Worm (Caenorhabditis elegans) whole organism, L4 larva: ENCODE data around the gene col-69.

ENCODE experiments used
- F37D6.2 ChIP-seq: sonication (generic microtip); optimal IDR thresholded peaks from 2 replicates; lab custom pipeline; 2016; ENCODE audit warnings: mild to moderate bottlenecking, missing genetic modification characterization, missing compliant biosample characterization
- R02D3.7 ChIP-seq: fragments of 150-350 bp; sonication (generic microtip); optimal IDR thresholded peaks from 3 replicates; lab custom pipeline; 2014; ENCODE audit warnings: missing biosample characterization, missing genetic modification characterization
- T20F7.1 ChIP-seq: fragments of 200-800 bp; sonication (Bioruptor generic); optimal IDR thresholded peaks from 2 replicates; lab custom pipeline; 2018; ENCODE audit warnings: mild to moderate bottlenecking, missing genetic modification characterization, missing compliant biosample characterization
- T26A8.4 ChIP-seq: fragments of 200-800 bp; sonication (Bioruptor generic); IDR thresholded peaks from 2 replicates; pipeline ENCODE4 v1.3.6; 2022; ENCODE audit warnings: missing genetic modification characterization, missing compliant biosample characterization
- Y48G9A.11 ChIP-seq: fragments of 200-800 bp; sonication (Bioruptor generic); IDR thresholded peaks from 2 replicates; pipeline ENCODE4 v1.3.6; 2022; ENCODE audit warnings: missing genetic modification reagents, missing genetic modification characterization, missing compliant biosample characterization
- ZK337.2 ChIP-seq: fragments of 200-800 bp; sonication (Bioruptor generic); IDR thresholded peaks from 2 replicates; pipeline ENCODE4 v1.3.6; 2022; ENCODE audit warnings: missing genetic modification reagents, missing genetic modification characterization, missing compliant biosample characterization
- aha-1 ChIP-seq: fragments of 150-350 bp; peaks from one replicate; lab custom pipeline; 2014; ENCODE audit warnings: missing biosample characterization, missing genetic modification characterization
- ceh-20 ChIP-seq: fragments of 200-800 bp; sonication (Bioruptor generic); IDR thresholded peaks from 2 replicates; pipeline ENCODE4 v1.3.6; 2022; ENCODE audit warnings: missing genetic modification reagents, missing genetic modification characterization, missing compliant biosample characterization
- ces-1 ChIP-seq: fragments of 150-350 bp; sonication (generic microtip); optimal IDR thresholded peaks from 4 replicates; lab custom pipeline; 2014; ENCODE audit warnings: missing biosample characterization, missing genetic modification reagents, missing genetic modification characterization
- cey-2 ChIP-seq: sonication (generic microtip); optimal IDR thresholded peaks from 3 replicates; lab custom pipeline; 2017; ENCODE audit warnings: missing genetic modification characterization, mild to moderate bottlenecking, missing compliant biosample characterization, antibody characterized with exemption, borderline replicate concordance; ENCODE audit not compliant: insufficient read depth
- ctbp-1 ChIP-seq: fragments of 200-800 bp; sonication (Bioruptor generic); IDR thresholded peaks from 2 replicates; pipeline ENCODE4 v1.3.6; 2022; ENCODE audit warnings: missing genetic modification reagents, missing genetic modification characterization, missing compliant biosample characterization
- daf-16 ChIP-seq, 3 experiments: sonication (generic microtip); optimal IDR thresholded peaks; 2 replicates each; lab custom pipeline; 2016 to 2017; ENCODE audit warnings: missing genetic modification characterization in 3 of 3, missing genetic modification reagents in 3 of 3, mild to moderate bottlenecking in 2 of 3, missing compliant biosample characterization in 2 of 3, missing biosample characterization in 1 of 3, moderate library complexity in 1 of 3
- dpl-1 ChIP-seq: fragments of 150-350 bp; optimal IDR thresholded peaks from 2 replicates; lab custom pipeline; 2014; ENCODE audit warnings: missing biosample characterization, missing genetic modification reagents, missing genetic modification characterization
- duxl-1 ChIP-seq: sonication (generic microtip); optimal IDR thresholded peaks from 2 replicates; lab custom pipeline; 2016; ENCODE audit warnings: mild to moderate bottlenecking, missing genetic modification characterization, moderate library complexity, missing compliant biosample characterization; ENCODE audit not compliant: poor library complexity
- hlh-11 ChIP-seq: fragments of 200-800 bp; sonication (Bioruptor generic); optimal IDR thresholded peaks from 2 replicates; lab custom pipeline; 2018; ENCODE audit warnings: mild to moderate bottlenecking, missing genetic modification characterization, missing compliant biosample characterization
- jun-1 ChIP-seq: fragments of 150-350 bp; optimal IDR thresholded peaks from 2 replicates; lab custom pipeline; 2014; ENCODE audit warnings: missing biosample characterization, missing genetic modification reagents, missing genetic modification characterization
- lin-1 ChIP-seq: fragments of 200-800 bp; sonication (Bioruptor generic); IDR thresholded peaks from 2 replicates; pipeline ENCODE4 v1.3.6; 2022; ENCODE audit warnings: missing genetic modification reagents, missing genetic modification characterization, missing compliant biosample characterization
- lin-38 ChIP-seq: fragments of 200-800 bp; sonication (Bioruptor generic); IDR thresholded peaks from 2 replicates; pipeline ENCODE4 v1.3.6; 2022; ENCODE audit warnings: missing genetic modification reagents, missing genetic modification characterization, missing compliant biosample characterization
- lsy-2 ChIP-seq, 2 experiments: fragments of 150-350 bp in 1 of 2; sonication (generic microtip) in 1 of 2; optimal IDR thresholded peaks; 2 replicates each; lab custom pipeline; 2014 to 2017; ENCODE audit warnings: missing biosample characterization in 2 of 2, missing genetic modification characterization in 2 of 2
- madf-5 ChIP-seq, 2 experiments: fragments of 200-800 bp; sonication (Bioruptor generic); IDR thresholded peaks; 2 replicates each; pipeline ENCODE4 v1.3.6; 2022; ENCODE audit warnings: missing compliant biosample characterization in 2 of 2, missing genetic modification characterization in 2 of 2
- madf-9 ChIP-seq: fragments of 200-800 bp; sonication (Bioruptor generic); conservative IDR thresholded peaks from 2 replicates; pipeline ENCODE4 v1.3.6; 2022; ENCODE audit warnings: missing genetic modification reagents, missing genetic modification characterization, missing compliant biosample characterization
- mep-1 ChIP-seq: fragments of 150-350 bp; sonication (generic microtip); optimal IDR thresholded peaks from 3 replicates; lab custom pipeline; 2014; ENCODE audit warnings: missing biosample characterization, missing genetic modification characterization
- mxl-2 ChIP-seq: fragments of 200-800 bp; sonication (Bioruptor generic); conservative IDR thresholded peaks from 2 replicates; pipeline ENCODE4 v1.3.6; 2022; ENCODE audit warnings: missing genetic modification reagents, missing genetic modification characterization, missing compliant biosample characterization
- mxl-3 ChIP-seq: fragments of 200-800 bp; sonication (Bioruptor generic); optimal IDR thresholded peaks from 2 replicates; lab custom pipeline; 2018; ENCODE audit warnings: mild to moderate bottlenecking, missing genetic modification characterization, missing compliant biosample characterization
- nhr-111 ChIP-seq: fragments of 200-800 bp; sonication (Bioruptor generic); optimal IDR thresholded peaks from 2 replicates; lab custom pipeline; 2018; ENCODE audit warnings: mild to moderate bottlenecking, missing genetic modification characterization, missing compliant biosample characterization
- nhr-237 ChIP-seq: sonication (generic microtip); optimal IDR thresholded peaks from 2 replicates; lab custom pipeline; 2017; ENCODE audit warnings: missing biosample characterization, missing genetic modification characterization
- nhr-28 ChIP-seq: fragments of 150-350 bp; optimal IDR thresholded peaks from 2 replicates; lab custom pipeline; 2014; ENCODE audit warnings: missing biosample characterization, missing genetic modification characterization
- nhr-42 ChIP-seq: fragments of 200-800 bp; sonication (Bioruptor generic); IDR thresholded peaks from 2 replicates; pipeline ENCODE4 v1.3.6; 2022; ENCODE audit warnings: missing genetic modification characterization, missing compliant biosample characterization
- nhr-77 ChIP-seq: fragments of 150-350 bp; optimal IDR thresholded peaks from 2 replicates; lab custom pipeline; 2014; ENCODE audit warnings: missing biosample characterization, missing genetic modification characterization
- pqm-1 ChIP-seq: sonication (generic microtip); optimal IDR thresholded peaks from 2 replicates; lab custom pipeline; 2017; ENCODE audit warnings: missing biosample characterization, missing genetic modification characterization
- tag-97 ChIP-seq: fragments of 200-800 bp; sonication (Bioruptor generic); IDR thresholded peaks from 2 replicates; pipeline ENCODE4 v1.3.6; 2022; ENCODE audit warnings: missing genetic modification characterization, missing compliant biosample characterization
- unc-62 ChIP-seq, 3 experiments: fragments of 150-350 bp in 1 of 3; sonication (generic microtip); optimal IDR thresholded peaks in 2 of 3; peaks in 1 of 3; 1 replicate in 1 of 3; 2 replicates in 2 of 3; lab custom pipeline; 2014 to 2017; ENCODE audit warnings: missing biosample characterization in 3 of 3, missing genetic modification characterization in 3 of 3, missing genetic modification reagents in 3 of 3, missing genotype in 1 of 3
- vab-7 ChIP-seq: fragments of 200-800 bp; sonication (Bioruptor generic); IDR thresholded peaks from 2 replicates; pipeline ENCODE4 v1.3.6; 2022; ENCODE audit warnings: missing genetic modification reagents, missing genetic modification characterization, missing compliant biosample characterization
- ztf-7 ChIP-seq: fragments of 150-350 bp; optimal IDR thresholded peaks from 2 replicates; lab custom pipeline; 2014; ENCODE audit warnings: missing biosample characterization, missing genetic modification characterization

The col-69 gene

DNA sequence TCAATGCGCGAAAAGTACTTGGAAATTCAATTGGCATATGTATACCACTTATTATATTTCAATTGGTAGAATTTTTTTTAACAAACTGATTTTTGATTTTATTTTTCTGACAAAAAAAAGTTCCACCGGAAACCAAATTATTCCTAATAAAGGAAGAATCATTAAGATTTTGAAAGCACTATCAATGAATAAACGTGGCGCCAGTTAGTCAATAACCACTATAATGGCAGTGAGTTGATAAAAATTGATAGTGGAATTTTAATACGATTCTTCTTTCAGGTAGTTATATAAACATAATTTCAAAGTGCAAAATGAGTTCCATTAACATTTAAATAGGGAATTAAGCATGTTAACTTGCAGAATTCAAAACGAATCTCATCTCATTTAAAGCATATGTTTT is at the start of gene col-69:
Gene col-69 (minus strand): TSS at position 101 of the 400 bp plus-strand sequence.
- no peak for TF ChIP-seq tag-97 (GFP tag; lab: Robert Waterston, UW)
- no peak for TF ChIP-seq daf-16 (GFP tag; optimal IDR thresholded peaks at IDR 0.05; lab: Kevin White, UChicago)
- peak; percentile 13 for TF ChIP-seq daf-16 (tag; optimal IDR thresholded peaks at IDR 0.05; lab: Kevin White, UChicago)
- TF ChIP-seq nhr-28 (tag; lab: Kevin White, UChicago): peak; percentile 8
- TF ChIP-seq pqm-1 (tag; lab: Kevin White, UChicago): peak; percentile 22
- TF ChIP-seq, all 104 proteins: peak for 3

DNA sequence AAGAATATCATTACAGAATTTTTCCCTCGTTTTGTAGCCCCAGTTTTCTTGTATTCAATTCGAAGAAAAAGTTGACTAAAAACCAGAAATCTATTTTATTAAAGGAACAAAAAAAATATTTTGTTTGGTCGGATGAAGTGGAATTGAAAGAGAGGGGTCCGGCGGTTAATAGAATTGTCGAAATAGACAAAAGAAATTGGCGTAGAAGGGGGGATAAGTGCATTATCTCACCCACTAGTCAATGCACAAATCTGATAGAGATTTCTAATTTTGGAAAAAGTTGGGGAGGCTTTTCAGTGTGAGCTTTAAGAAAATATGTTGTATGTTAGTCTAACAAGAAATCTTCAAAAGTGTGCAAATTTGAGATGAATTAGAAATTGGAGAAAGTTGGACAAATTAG is 48.9 kb upstream of the col-69 start:
- TF ChIP-seq nhr-237 (tag; lab: Kevin White, UChicago) (no peak), ces-1 (peak; percentile 80)

DNA sequence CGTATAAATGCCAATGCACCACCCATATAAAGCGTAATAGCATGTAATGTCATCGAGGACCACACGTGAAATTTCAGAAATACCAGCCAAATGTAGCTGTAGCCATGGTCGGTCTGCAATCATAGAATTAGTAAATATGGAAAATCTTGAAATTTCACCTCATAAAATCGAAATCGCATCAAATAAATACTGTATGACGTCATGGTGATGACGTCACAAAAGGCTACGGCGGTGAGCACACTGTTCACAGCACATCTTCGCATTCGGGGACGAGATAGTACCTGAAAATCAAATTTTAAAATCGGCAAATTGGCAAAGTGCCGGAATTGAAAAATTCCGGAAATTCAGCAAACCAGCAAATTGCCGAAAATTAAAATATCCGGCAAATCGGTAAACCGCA is 44.2 kb upstream of the col-69 start:
- TF ChIP-seq unc-62 (GFP tag; optimal IDR thresholded peaks at IDR 0.05 in 1 of 2; lab: Kevin White, UChicago) (peak in 1 of 2 experiments; percentile 22), unc-62 (tag; optimal IDR thresholded peaks at IDR 0.05; lab: Kevin White, UChicago) (no peak), cey-2 (tag; lab: Kevin White, UChicago) (no peak)
- TF ChIP-seq, all 104 proteins: peak for 1

DNA sequence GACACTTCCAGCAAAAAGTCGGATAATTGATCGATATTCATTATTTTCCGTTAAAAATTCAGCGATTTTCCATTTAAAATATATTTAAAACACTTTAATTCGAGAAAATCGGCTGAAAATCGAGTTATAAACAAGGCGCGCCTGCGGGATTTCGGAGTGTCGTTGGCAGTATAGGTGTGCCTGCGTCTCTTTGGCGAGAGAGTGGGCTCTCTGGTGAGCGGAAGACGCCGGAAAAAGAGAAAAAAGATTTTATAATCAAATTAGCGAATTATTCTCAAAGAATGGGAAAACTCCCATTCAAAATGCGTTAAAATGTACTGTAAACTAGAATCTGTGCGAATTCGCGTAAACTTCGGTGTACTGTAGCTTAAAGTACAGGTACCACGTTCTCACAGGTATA is 42.2 kb upstream of the col-69 start, which contains the start of gene D1069.3:
Gene D1069.3 (minus strand): TSS at position 158 of the 400 bp plus-strand sequence.
- no peak for TF ChIP-seq nhr-28 (tag; lab: Kevin White, UChicago)
- no peak for TF ChIP-seq duxl-1
- TF ChIP-seq nhr-77 (tag; lab: Kevin White, UChicago): no peak
- no peak for TF ChIP-seq nhr-111 (GFP tag; lab: Kevin White, UChicago)
- TF ChIP-seq T20F7.1 (GFP tag; lab: Kevin White, UChicago): peak; percentile 97
- peak; percentile 7 for TF ChIP-seq ces-1
- TF ChIP-seq mep-1 (tag; lab: Kevin White, UChicago): no peak
- peak in 1 of 2 experiments; percentile 52 for TF ChIP-seq lsy-2 (tag; optimal IDR thresholded peaks at IDR 0.05; lab: Kevin White, UChicago)
- peak; percentile 99 for TF ChIP-seq Y48G9A.11 (GFP tag; lab: Robert Waterston, UW)
- TF ChIP-seq dpl-1 (GFP tag; lab: Kevin White, UChicago): peak; percentile 23

DNA sequence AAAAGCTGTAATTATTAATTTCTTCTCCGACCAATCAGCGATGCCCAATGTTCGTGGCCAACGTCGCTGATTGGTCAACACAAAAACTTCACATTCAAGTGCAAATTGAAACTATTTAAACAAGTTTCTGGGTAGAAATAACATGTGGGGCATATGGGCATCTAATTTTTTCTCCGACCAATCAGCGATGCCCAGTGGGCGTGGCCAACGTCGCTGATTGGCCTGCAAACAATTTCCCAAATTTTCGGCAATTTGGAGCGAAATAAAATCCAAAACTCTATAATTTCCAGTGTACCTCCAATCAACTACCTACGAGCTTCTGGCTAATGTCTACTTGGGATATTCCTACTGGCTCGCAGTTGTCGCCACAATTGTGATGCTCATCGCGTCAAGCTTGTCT is 35.7 kb upstream of the col-69 start:
- peak; percentile 19 for TF ChIP-seq aha-1 (tag; lab: Kevin White, UChicago)
- 0 out of 4 replicates have a peak, but pooled peaks of 1 of the 2 experiments have one; percentile 25 for TF ChIP-seq madf-5 (GFP tag; IDR thresholded peaks at IDR 0.05; lab: Robert Waterston, UW)
- no peak for TF ChIP-seq jun-1
- TF ChIP-seq nhr-111 (GFP tag; lab: Kevin White, UChicago): no peak
- TF ChIP-seq nhr-237 (tag; lab: Kevin White, UChicago): no peak

DNA sequence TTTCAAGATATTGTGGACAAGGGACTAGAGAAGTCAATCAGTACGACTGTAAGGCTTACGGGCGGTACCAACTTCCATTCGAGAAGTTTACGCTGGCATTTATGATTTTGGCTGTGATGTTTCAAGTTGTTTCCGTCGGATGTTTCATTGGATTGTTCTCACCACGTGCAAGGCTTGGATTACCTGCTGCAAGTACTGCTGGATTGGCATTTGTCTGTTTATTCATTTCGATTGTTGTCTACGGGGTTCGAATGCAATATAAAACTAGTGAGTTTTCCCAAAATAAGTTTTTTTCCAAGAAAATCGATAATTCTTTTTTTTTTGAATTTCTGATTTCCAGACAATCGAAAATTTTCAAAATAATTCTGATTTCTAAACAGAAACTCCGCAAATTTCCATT is 35.2 kb upstream of the col-69 start:
- TF ChIP-seq ztf-7 (tag; lab: Kevin White, UChicago) (no peak), aha-1 (tag; lab: Kevin White, UChicago) (peak; percentile 91)

DNA sequence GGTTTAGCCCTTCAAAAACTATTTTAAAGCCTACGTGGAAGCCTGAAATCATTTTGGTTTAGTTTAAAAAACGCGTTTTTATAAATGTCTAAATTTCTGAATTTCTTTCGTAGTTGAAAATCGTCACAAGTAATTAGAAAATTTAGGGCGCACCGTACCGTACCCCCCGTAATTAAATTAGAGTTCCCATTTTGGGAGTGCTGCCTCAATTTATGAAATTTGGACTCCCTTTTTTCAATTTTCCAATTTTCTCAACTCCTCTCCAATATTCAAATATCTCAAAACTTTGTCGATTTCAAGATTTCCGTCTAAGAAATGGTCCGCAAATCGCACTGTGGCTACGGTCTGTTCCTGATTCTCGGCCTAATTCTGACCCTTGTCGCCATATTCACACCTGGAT is 34.7 kb upstream of the col-69 start, which contains the start of gene clc-31:
Gene clc-31 (plus strand): TSS at position 301 of the 400 bp plus-strand sequence.
- TF ChIP-seq ctbp-1 (GFP tag; lab: Robert Waterston, UW) (no peak), madf-9 (no peak), vab-7 (GFP tag; lab: Robert Waterston, UW) (no peak), nhr-42 (GFP tag; lab: Robert Waterston, UW) (no peak), unc-62 (GFP tag; optimal IDR thresholded peaks at IDR 0.05 in 1 of 2; lab: Kevin White, UChicago) (no peak), unc-62 (tag; optimal IDR thresholded peaks at IDR 0.05; lab: Kevin White, UChicago) (no peak), mxl-3 (no peak), mxl-2 (GFP tag; lab: Robert Waterston, UW) (no peak), T26A8.4 (GFP tag; lab: Robert Waterston, UW) (no peak), lin-1 (no peak), F37D6.2 (tag; lab: Kevin White, UChicago) (no peak), ZK337.2 (GFP tag; lab: Robert Waterston, UW) (no peak), R02D3.7 (tag; lab: Kevin White, UChicago) (no peak), hlh-11 (tag; lab: Kevin White, UChicago) (no peak), ceh-20 (GFP tag; lab: Robert Waterston, UW) (no peak), lin-38 (GFP tag; lab: Robert Waterston, UW) (no peak), lsy-2 (tag; optimal IDR thresholded peaks at IDR 0.05; lab: Kevin White, UChicago) (no peak)
- TF ChIP-seq, all 104 proteins: peak for 0
